Fruit fly (Drosophila melanogaster) whole organism, wandering third instar larva: ENCODE results near the gene Cyp318a1.
A peak's percentile ranks its signal among the peaks of the same experiment; 100 is the strongest.

Experiments
- Abd-B ChIP-seq: fragments of >200 bp; optimal IDR thresholded peaks from 2 replicates; lab custom pipeline; 2017; ENCODE audit warnings: missing biosample characterization, missing genetic modification characterization
- Hnf4 ChIP-seq: fragments of 200-800 bp; sonication (Bioruptor generic); optimal IDR thresholded peaks from 2 replicates; lab custom pipeline; 2016; ENCODE audit warnings: missing biosample characterization, mild to moderate bottlenecking, missing genetic modification characterization
- Hr78 ChIP-seq: fragments of >200 bp; optimal IDR thresholded peaks from 2 replicates; lab custom pipeline; 2017; ENCODE audit warnings: missing biosample characterization, missing genetic modification characterization
- Mio ChIP-seq: sonication (Bioruptor generic); optimal IDR thresholded peaks from 2 replicates; lab custom pipeline; 2016; ENCODE audit warnings: missing biosample characterization, missing genetic modification characterization
- Myc ChIP-seq: fragments of >200 bp; optimal IDR thresholded peaks from 2 replicates; lab custom pipeline; 2017
- OdsH ChIP-seq: fragments of 200-800 bp; sonication (Bioruptor generic); optimal IDR thresholded peaks from 2 replicates; lab custom pipeline; 2016; ENCODE audit warnings: missing biosample characterization, mild to moderate bottlenecking, missing genetic modification characterization
- brk ChIP-seq: fragments of 200-800 bp; sonication (Bioruptor generic); optimal IDR thresholded peaks from 2 replicates; lab custom pipeline; 2016; ENCODE audit warnings: missing biosample characterization, mild to moderate bottlenecking, missing genetic modification characterization
- fru ChIP-seq: fragments of 200-800 bp; sonication (Bioruptor generic); optimal IDR thresholded peaks from 3 replicates; lab custom pipeline; 2016; ENCODE audit warnings: missing biosample characterization, mild to moderate bottlenecking, missing genetic modification characterization
- h ChIP-seq: fragments of 200-800 bp; sonication (Bioruptor generic); optimal IDR thresholded peaks from 3 replicates; lab custom pipeline; 2016; ENCODE audit warnings: missing biosample characterization, mild to moderate bottlenecking, missing genetic modification characterization
- lola ChIP-seq: fragments of >200 bp; optimal IDR thresholded peaks from 2 replicates; lab custom pipeline; 2017; ENCODE audit warnings: missing biosample characterization, missing genetic modification characterization
- pan ChIP-seq: fragments of >200 bp; optimal IDR thresholded peaks from 2 replicates; lab custom pipeline; 2017
- psq ChIP-seq: fragments of 200-800 bp; sonication (Bioruptor generic); optimal IDR thresholded peaks from 3 replicates; lab custom pipeline; 2017; ENCODE audit warnings: missing biosample characterization, mild to moderate bottlenecking, missing genetic modification characterization, moderate library complexity
- usp ChIP-seq: fragments of >200 bp; optimal IDR thresholded peaks from 2 replicates; lab custom pipeline; 2017; ENCODE audit warnings: missing biosample characterization, missing genetic modification characterization

- TF ChIP-seq fru (GFP tag; lab: Kevin White, UChicago): peak; percentile 25
- TF ChIP-seq psq (GFP tag; lab: Kevin White, UChicago): no peak
- TF ChIP-seq Abd-B: no peak
- no peak for TF ChIP-seq Myc (lab: Kevin White, UChicago)
- peak; percentile 27 for TF ChIP-seq brk
- TF ChIP-seq pan (lab: Kevin White, UChicago): no peak
- TF ChIP-seq h (GFP tag; lab: Kevin White, UChicago): peak; percentile 20
- no peak for TF ChIP-seq lola (GFP tag; lab: Kevin White, UChicago)
- no peak for TF ChIP-seq usp (GFP tag; lab: Kevin White, UChicago)
- TF ChIP-seq Hr78 (GFP tag; lab: Kevin White, UChicago): no peak
- no peak for TF ChIP-seq OdsH (GFP tag; lab: Kevin White, UChicago)
- peak; percentile 34 for TF ChIP-seq Hnf4 (GFP tag; lab: Kevin White, UChicago)
- no peak for TF ChIP-seq Mio (GFP tag; lab: Kevin White, UChicago)
Measured at dm6 chrX:12006678-12007441, 25.6 kb upstream of the Cyp318a1 start, which contains the start of gene CG1806.
